Worm (Caenorhabditis elegans) whole organism, early embryonic: Measurements from ENCODE around the gene Y24D9A.7.

ENCODE experiments used
- F13C5.2 ChIP-seq: sonication (generic microtip); optimal IDR thresholded peaks from 2 replicates; lab custom pipeline; 2017; ENCODE audit warnings: mild to moderate bottlenecking, missing genetic modification characterization, inconsistent platforms, missing compliant biosample characterization
- aly-1 ChIP-seq: sonication (generic microtip); optimal IDR thresholded peaks from 2 replicates; lab custom pipeline; 2016; ENCODE audit warnings: missing genetic modification characterization, missing compliant biosample characterization
- ama-1 ChIP-seq: fragments of 150-350 bp; optimal IDR thresholded peaks from 2 replicates; lab custom pipeline; 2014
- ceh-13 ChIP-seq: fragments of 200-800 bp; sonication (Bioruptor generic); optimal IDR thresholded peaks from 2 replicates; lab custom pipeline; 2018; ENCODE audit warnings: mild to moderate bottlenecking, missing genetic modification characterization, missing compliant biosample characterization
- ceh-36 ChIP-seq: sonication (generic microtip); optimal IDR thresholded peaks from 2 replicates; lab custom pipeline; 2016; ENCODE audit warnings: missing genetic modification characterization, inconsistent platforms, missing compliant biosample characterization
- hmbx-1 ChIP-seq: sonication (generic microtip); optimal IDR thresholded peaks from 2 replicates; lab custom pipeline; 2016; ENCODE audit warnings: mild to moderate bottlenecking, missing genetic modification characterization, missing compliant biosample characterization
- hmg-4 ChIP-seq: fragments of 200-800 bp; sonication (Bioruptor generic); optimal IDR thresholded peaks from 2 replicates; lab custom pipeline; 2018; ENCODE audit warnings: mild to moderate bottlenecking, missing genetic modification characterization, missing compliant biosample characterization
- pes-1 ChIP-seq: fragments of 200-800 bp; sonication (Bioruptor generic); IDR thresholded peaks from 2 replicates; pipeline ENCODE4 v1.3.6; 2022; ENCODE audit warnings: missing genetic modification reagents, missing genetic modification characterization, missing compliant biosample characterization
- scrt-1 ChIP-seq: fragments of 200-800 bp; sonication (Bioruptor generic); IDR thresholded peaks from 2 replicates; pipeline ENCODE4 v1.3.6; 2022; ENCODE audit warnings: missing genetic modification characterization, missing compliant biosample characterization
- tbx-11 ChIP-seq: fragments of 200-800 bp; sonication (Bioruptor generic); IDR thresholded peaks from 2 replicates; pipeline ENCODE4 v1.3.6; 2022; ENCODE audit warnings: missing genetic modification characterization, missing compliant biosample characterization
- tbx-37 ChIP-seq: fragments of 200-800 bp; sonication (Bioruptor generic); conservative IDR thresholded peaks from 2 replicates; pipeline ENCODE4 v1.3.6; 2022; ENCODE audit warnings: missing genetic modification reagents, missing genetic modification characterization, missing compliant biosample characterization

DNA sequence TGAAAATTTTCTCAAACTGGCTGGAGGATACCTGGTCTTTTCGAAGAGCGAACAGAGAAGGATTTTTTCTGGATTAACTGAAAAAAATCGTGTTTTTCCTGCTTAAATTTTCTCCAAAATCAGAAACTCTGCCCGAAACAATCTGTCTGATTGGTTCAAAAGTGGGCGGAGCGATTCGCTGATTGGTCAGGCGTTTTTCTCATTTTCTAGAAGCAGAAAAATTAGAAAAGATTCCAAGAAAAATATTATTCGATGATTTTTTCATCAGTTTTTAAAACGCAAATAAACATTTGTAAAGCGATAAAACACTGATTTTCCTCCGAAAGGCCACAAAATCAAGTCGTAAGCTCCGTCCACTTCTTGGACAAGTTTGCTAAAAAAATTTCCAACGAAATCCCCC lies 6.1 kb downstream of the Y24D9A.7 start:
- TF ChIP-seq ama-1 (lab: Kevin White, UChicago), result no peak
- no peak for TF ChIP-seq aly-1 (tag; lab: Kevin White, UChicago)
- TF ChIP-seq tbx-37, result no peak
- TF ChIP-seq scrt-1, result no peak
- no peak for TF ChIP-seq hmg-4 (GFP tag; lab: Kevin White, UChicago)
- no peak for TF ChIP-seq ceh-13 (GFP tag; lab: Kevin White, UChicago)
- TF ChIP-seq ceh-36 (tag; lab: Kevin White, UChicago), result no peak
- TF ChIP-seq F13C5.2 (tag; lab: Kevin White, UChicago), result no peak
- no peak for TF ChIP-seq tbx-11
- TF ChIP-seq hmbx-1 (tag; lab: Kevin White, UChicago), result no peak
- no peak for TF ChIP-seq pes-1
